Worm (Caenorhabditis elegans) whole organism, late embryonic: ENCODE results near the gene str-138.

ENCODE experiments used
- eyg-1 ChIP-seq: sonication (generic microtip); optimal IDR thresholded peaks from 2 replicates; lab custom pipeline; 2016; ENCODE audit warnings: missing genotype, missing genetic modification characterization, missing compliant biosample characterization
- hlh-30 ChIP-seq: sonication (generic microtip); optimal IDR thresholded peaks from 2 replicates; lab custom pipeline; 2017; ENCODE audit warnings: antibody characterized with exemption, missing genetic modification characterization, missing compliant biosample characterization; ENCODE audit not compliant: insufficient read depth
- lin-11 ChIP-seq: fragments of 200-800 bp; sonication (Bioruptor generic); optimal IDR thresholded peaks from 2 replicates; lab custom pipeline; 2018; ENCODE audit warnings: mild to moderate bottlenecking, missing genetic modification characterization, missing compliant biosample characterization
- pha-2 ChIP-seq: sonication (generic microtip); optimal IDR thresholded peaks from 2 replicates; lab custom pipeline; 2017; ENCODE audit warnings: mild to moderate bottlenecking, missing genetic modification characterization, missing compliant biosample characterization
- pros-1 ChIP-seq: fragments of 150-350 bp; optimal IDR thresholded peaks from 2 replicates; lab custom pipeline; 2014; ENCODE audit warnings: missing biosample characterization, missing genetic modification reagents, missing genetic modification characterization
- rnt-1 ChIP-seq: sonication (generic microtip); optimal IDR thresholded peaks from 2 replicates; lab custom pipeline; 2016; ENCODE audit warnings: missing genetic modification characterization, missing compliant biosample characterization

DNA sequence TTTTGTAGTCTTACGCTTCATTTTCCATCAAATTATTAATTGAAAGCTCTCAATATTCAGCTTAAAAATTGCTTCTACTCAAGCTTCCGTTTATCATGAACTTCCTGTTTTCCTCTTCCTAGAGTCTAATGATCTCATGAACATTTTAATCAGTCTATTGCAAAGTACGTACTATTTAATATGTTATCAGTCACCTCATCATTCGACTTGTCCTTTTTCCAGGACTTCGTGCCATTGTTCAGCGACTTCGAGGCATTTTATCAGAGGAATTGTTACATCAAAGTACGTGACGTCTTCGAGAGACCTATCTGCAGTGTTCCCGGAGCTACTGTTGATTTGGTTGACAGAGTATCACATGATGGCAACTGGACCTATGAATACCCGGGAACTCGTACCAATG lies 38.7 kb upstream of the str-138 start:
- TF ChIP-seq rnt-1 (tag; lab: Kevin White, UChicago), result no peak
- peak; percentile 18 for TF ChIP-seq hlh-30
- no peak for TF ChIP-seq lin-11 (tag; lab: Kevin White, UChicago)
- no peak for TF ChIP-seq pros-1
- TF ChIP-seq pha-2 (tag; lab: Kevin White, UChicago), result no peak
- no peak for TF ChIP-seq eyg-1 (tag; lab: Kevin White, UChicago)
